Fruit fly (Drosophila melanogaster) whole organism, embryonic: ENCODE data around the gene CG33325.

Experiments
- CG10462 ChIP-seq: fragments of 200-800 bp; sonication (Bioruptor generic); optimal IDR thresholded peaks from 2 replicates; lab custom pipeline; 2016; ENCODE audit warnings: missing biosample characterization, missing genetic modification characterization
- CG10543 ChIP-seq: fragments of 200-800 bp; sonication (Bioruptor generic); optimal IDR thresholded peaks from 3 replicates; lab custom pipeline; 2017; ENCODE audit warnings: missing biosample characterization, mild to moderate bottlenecking, missing genetic modification characterization, moderate library complexity
- CG11247 ChIP-seq: fragments of 200-800 bp; sonication (Bioruptor generic); IDR thresholded peaks from 2 replicates; pipeline ENCODE4 v1.3.6; 2022; ENCODE audit warnings: missing biosample characterization, missing genetic modification characterization
- CG12219 ChIP-seq: fragments of 200-800 bp; sonication (Bioruptor generic); optimal IDR thresholded peaks from 3 replicates; lab custom pipeline; 2018; ENCODE audit warnings: missing biosample characterization, mild to moderate bottlenecking, missing genetic modification characterization
- CG1233 ChIP-seq: fragments of 200-800 bp; sonication (Bioruptor generic); optimal IDR thresholded peaks from 4 replicates; lab custom pipeline; 2018; ENCODE audit warnings: missing biosample characterization, mild to moderate bottlenecking, missing genetic modification characterization
- CG12942 ChIP-seq: fragments of 200-800 bp; sonication (Bioruptor generic); optimal IDR thresholded peaks from 3 replicates; lab custom pipeline; 2016; ENCODE audit warnings: missing biosample characterization, missing genetic modification characterization
- CG13123 ChIP-seq: fragments of 200-800 bp; sonication (Bioruptor generic); optimal IDR thresholded peaks from 2 replicates; lab custom pipeline; 2016; ENCODE audit warnings: missing biosample characterization, missing genetic modification characterization
- CG1602 ChIP-seq: fragments of 200-800 bp; sonication (Bioruptor generic); optimal IDR thresholded peaks from 3 replicates; lab custom pipeline; 2016; ENCODE audit warnings: missing biosample characterization, missing genetic modification characterization
- CG17361 ChIP-seq: fragments of 200-800 bp; sonication (Bioruptor generic); IDR thresholded peaks from 3 replicates; pipeline ENCODE4 v1.3.6; 2022; ENCODE audit warnings: missing biosample characterization, missing genetic modification characterization
- CG1792 ChIP-seq: fragments of 200-800 bp; sonication (Bioruptor generic); optimal IDR thresholded peaks from 2 replicates; lab custom pipeline; 2016; ENCODE audit warnings: missing biosample characterization, missing genetic modification characterization
- CG18011 ChIP-seq: fragments of 200-800 bp; sonication (Bioruptor generic); optimal IDR thresholded peaks from 2 replicates; lab custom pipeline; 2017; ENCODE audit warnings: missing biosample characterization, missing genetic modification characterization, mild to moderate bottlenecking, moderate library complexity, missing genotype
- CG1832 ChIP-seq: fragments of 200-800 bp; sonication (Bioruptor generic); optimal IDR thresholded peaks from 2 replicates; lab custom pipeline; 2017; ENCODE audit warnings: missing biosample characterization, mild to moderate bottlenecking, missing genetic modification characterization, inconsistent platforms
- CG32532 ChIP-seq: fragments of 200-800 bp; sonication (Bioruptor generic); IDR thresholded peaks from 2 replicates; pipeline ENCODE4 v1.3.6; 2022; ENCODE audit warnings: missing biosample characterization, missing genetic modification characterization
- CG32767 ChIP-seq: fragments of 200-800 bp; sonication (Bioruptor generic); IDR thresholded peaks from 2 replicates; pipeline ENCODE4 v1.3.6; 2022; ENCODE audit warnings: missing biosample characterization, missing genetic modification characterization
- CG4328 ChIP-seq: fragments of 200-800 bp; sonication (Bioruptor generic); optimal IDR thresholded peaks from 3 replicates; lab custom pipeline; 2017; ENCODE audit warnings: missing biosample characterization, missing genetic modification reagents, missing genetic modification characterization
- CG4617 ChIP-seq: fragments of 200-800 bp; sonication (Bioruptor generic); optimal IDR thresholded peaks from 3 replicates; lab custom pipeline; 2016; ENCODE audit warnings: missing biosample characterization, missing genetic modification characterization, borderline replicate concordance
- CG5180 ChIP-seq: fragments of 200-800 bp; sonication (Bioruptor generic); optimal IDR thresholded peaks from 3 replicates; lab custom pipeline; 2017; ENCODE audit warnings: missing biosample characterization, missing genetic modification characterization, mild to moderate bottlenecking, moderate library complexity, missing genetic modification reagents
- CG8924 ChIP-seq: fragments of 200-800 bp; optimal IDR thresholded peaks from 3 replicates; lab custom pipeline; 2019; ENCODE audit warnings: missing biosample characterization, mild to moderate bottlenecking, missing genetic modification characterization, moderate library complexity
- Dfd ChIP-seq, 2 experiments: fragments of >200 bp; optimal IDR thresholded peaks; 2 replicates each; lab custom pipeline; 2017; ENCODE audit warnings: missing biosample characterization in 2 of 2, missing genetic modification characterization in 2 of 2
- E2f2 ChIP-seq: fragments of 200-800 bp; sonication (Bioruptor generic); IDR thresholded peaks from 2 replicates; pipeline ENCODE4 v1.3.6; 2022; ENCODE audit warnings: missing biosample characterization, missing genetic modification characterization
- Fer2 ChIP-seq: fragments of 200-800 bp; sonication (Bioruptor generic); optimal IDR thresholded peaks from 2 replicates; lab custom pipeline; 2018; ENCODE audit warnings: missing biosample characterization, mild to moderate bottlenecking, missing genetic modification characterization, moderate library complexity
- H2.0 ChIP-seq: fragments of 200-800 bp; sonication (Bioruptor generic); IDR thresholded peaks from 2 replicates; pipeline ENCODE4 v1.3.6; 2022; ENCODE audit warnings: missing biosample characterization, missing genetic modification characterization
- Jarid2 ChIP-seq: fragments of 200-800 bp; sonication (Bioruptor generic); optimal IDR thresholded peaks from 3 replicates; lab custom pipeline; 2017; ENCODE audit warnings: mild to moderate bottlenecking, missing biosample characterization, missing genetic modification reagents, missing genetic modification characterization
- Myb ChIP-seq: fragments of 200-800 bp; sonication (Bioruptor generic); optimal IDR thresholded peaks from 2 replicates; lab custom pipeline; 2016; ENCODE audit warnings: missing biosample characterization, missing genetic modification characterization
- NK7.1 ChIP-seq: fragments of 200-800 bp; sonication (Bioruptor generic); optimal IDR thresholded peaks from 3 replicates; lab custom pipeline; 2016; ENCODE audit warnings: missing biosample characterization, missing genetic modification characterization
- Neu2 ChIP-seq: fragments of 200-800 bp; sonication (Bioruptor generic); optimal IDR thresholded peaks from 3 replicates; lab custom pipeline; 2016; ENCODE audit warnings: missing biosample characterization, missing genetic modification characterization, borderline replicate concordance
- Oaz ChIP-seq: fragments of 200-800 bp; sonication (Bioruptor generic); IDR thresholded peaks from 2 replicates; pipeline ENCODE4 v1.3.6; 2022; ENCODE audit warnings: missing biosample characterization, missing genetic modification characterization
- Trl ChIP-seq, 3 experiments: fragments of >200 bp in 2 of 3; fragments of 200-800 bp in 1 of 3; sonication (Bioruptor generic) in 1 of 3; optimal IDR thresholded peaks; 2 replicates in 1 of 3; 3 replicates in 2 of 3; lab custom pipeline; 2016 to 2017; ENCODE audit warnings: missing biosample characterization in 1 of 3, missing genetic modification characterization in 1 of 3
- al ChIP-seq: fragments of 200-800 bp; sonication (Bioruptor generic); IDR thresholded peaks from 2 replicates; pipeline ENCODE4 v1.3.6; 2022; ENCODE audit warnings: missing biosample characterization, missing genetic modification characterization
- ap ChIP-seq: fragments of 200-800 bp; sonication (Bioruptor generic); IDR thresholded peaks from 2 replicates; pipeline ENCODE4 v1.3.6; 2022; ENCODE audit warnings: missing biosample characterization, missing genetic modification characterization
- ase ChIP-seq: fragments of 200-800 bp; sonication (Bioruptor generic); IDR thresholded peaks from 3 replicates; pipeline ENCODE4 v1.3.6; 2022; ENCODE audit warnings: missing biosample characterization, missing genetic modification characterization
- bcd ChIP-seq: fragments of 200-800 bp; sonication (Bioruptor generic); optimal IDR thresholded peaks from 2 replicates; lab custom pipeline; 2017; ENCODE audit warnings: missing biosample characterization, mild to moderate bottlenecking, missing genetic modification characterization
- cg ChIP-seq: fragments of 200-800 bp; sonication (Bioruptor generic); optimal IDR thresholded peaks from 3 replicates; lab custom pipeline; 2019; ENCODE audit warnings: missing biosample characterization, mild to moderate bottlenecking, missing genetic modification characterization, moderate library complexity
- en ChIP-seq: fragments of 200-800 bp; sonication (Bioruptor generic); optimal IDR thresholded peaks from 2 replicates; lab custom pipeline; 2016; ENCODE audit warnings: missing biosample characterization, missing genetic modification characterization
- fd96Cb ChIP-seq: fragments of 200-800 bp; sonication (Bioruptor generic); optimal IDR thresholded peaks from 2 replicates; lab custom pipeline; 2018; ENCODE audit warnings: missing biosample characterization, mild to moderate bottlenecking, missing genetic modification characterization, moderate library complexity
- fru ChIP-seq: fragments of >200 bp; optimal IDR thresholded peaks from 2 replicates; lab custom pipeline; 2017
- ham ChIP-seq: fragments of 200-800 bp; sonication (Bioruptor generic); IDR thresholded peaks from 2 replicates; pipeline ENCODE4 v1.3.6; 2022; ENCODE audit warnings: missing biosample characterization, missing genetic modification characterization
- hb ChIP-seq: fragments of 200-800 bp; sonication (Bioruptor generic); IDR thresholded peaks from 3 replicates; pipeline ENCODE4 v1.3.6; 2022; ENCODE audit warnings: missing biosample characterization, missing genetic modification characterization; ENCODE audit not compliant: partially characterized antibody
- hth ChIP-seq: fragments of >200 bp; optimal IDR thresholded peaks from 2 replicates; lab custom pipeline; 2017; ENCODE audit warnings: inconsistent platforms
- klu ChIP-seq: fragments of 200-800 bp; sonication (Bioruptor generic); IDR thresholded peaks from 2 replicates; pipeline ENCODE4 v1.3.6; 2022; ENCODE audit warnings: missing biosample characterization, missing genetic modification characterization
- lbe ChIP-seq: fragments of 200-800 bp; sonication (Bioruptor generic); optimal IDR thresholded peaks from 2 replicates; lab custom pipeline; 2016; ENCODE audit warnings: missing biosample characterization, mild to moderate bottlenecking, missing genetic modification characterization
- nerfin-1 ChIP-seq: fragments of 200-800 bp; sonication (Bioruptor generic); optimal IDR thresholded peaks from 3 replicates; lab custom pipeline; 2019; ENCODE audit warnings: missing biosample characterization, mild to moderate bottlenecking, missing genetic modification characterization, moderate library complexity
- oc ChIP-seq: fragments of 200-800 bp; sonication (Bioruptor generic); optimal IDR thresholded peaks from 2 replicates; lab custom pipeline; 2018; ENCODE audit warnings: missing biosample characterization, mild to moderate bottlenecking, missing genetic modification characterization, moderate library complexity
- peb ChIP-seq: fragments of 200-800 bp; sonication (Bioruptor generic); IDR thresholded peaks from 2 replicates; pipeline ENCODE4 v1.3.6; 2022; ENCODE audit warnings: missing biosample characterization, missing genetic modification characterization
- row ChIP-seq: fragments of 200-800 bp; sonication (Bioruptor generic); IDR thresholded peaks from 3 replicates; pipeline ENCODE4 v1.3.6; 2022; ENCODE audit warnings: missing biosample characterization, missing genetic modification characterization
- run ChIP-seq: fragments of 200-800 bp; sonication (Bioruptor generic); optimal IDR thresholded peaks from 3 replicates; lab custom pipeline; 2018; ENCODE audit warnings: missing biosample characterization, mild to moderate bottlenecking, missing genetic modification characterization
- slp2 ChIP-seq: fragments of 200-800 bp; sonication (Bioruptor generic); optimal IDR thresholded peaks from 2 replicates; lab custom pipeline; 2016; ENCODE audit warnings: missing biosample characterization, missing genetic modification characterization
- sqz ChIP-seq: fragments of 200-800 bp; sonication (Bioruptor generic); optimal IDR thresholded peaks from 3 replicates; lab custom pipeline; 2018; ENCODE audit warnings: missing biosample characterization, mild to moderate bottlenecking, missing genetic modification characterization
- tap ChIP-seq: fragments of 200-800 bp; optimal IDR thresholded peaks from 3 replicates; lab custom pipeline; 2019; ENCODE audit warnings: missing biosample characterization, mild to moderate bottlenecking, missing genetic modification characterization, moderate library complexity
- twi ChIP-seq: fragments of 200-800 bp; optimal IDR thresholded peaks from 2 replicates; lab custom pipeline; 2019; ENCODE audit warnings: missing biosample characterization, mild to moderate bottlenecking, missing genetic modification characterization, moderate library complexity

CG33325 gene

dm6 chr3R:8663668-8664283, 16.1 kb downstream of the CG33325 start, which contains the start of gene CG8032 (continued):
- TF ChIP-seq Fer2: no peak
- no peak for TF ChIP-seq fd96Cb (tag; lab: Kevin White, UChicago)
- peak; percentile 70 for TF ChIP-seq CG10543 (GFP tag; lab: Kevin White, UChicago)
- TF ChIP-seq CG11247 (GFP tag; lab: Robert Waterston, UW): no peak
- TF ChIP-seq lbe (GFP tag; lab: Kevin White, UChicago): peak; percentile 16
- TF ChIP-seq CG10462: peak; percentile 37
- no peak for TF ChIP-seq run (tag; lab: Kevin White, UChicago)
- peak; percentile 61 for TF ChIP-seq CG4617 (GFP tag; lab: Kevin White, UChicago)
- 0 out of 2 replicates have a peak, but pooled peaks have one; percentile 17 for TF ChIP-seq peb (GFP tag; lab: Robert Waterston, UW)
- peak; percentile 54 for TF ChIP-seq E2f2 (GFP tag; lab: Robert Waterston, UW)
- no peak for TF ChIP-seq hth (lab: Kevin White, UChicago)
- TF ChIP-seq CG5180 (GFP tag; lab: Kevin White, UChicago): no peak
- TF ChIP-seq CG18011 (GFP tag; lab: Kevin White, UChicago): no peak
- TF ChIP-seq CG32767 (GFP tag; lab: Robert Waterston, UW): 0 out of 2 replicates have a peak, but pooled peaks have one; percentile 14
- TF ChIP-seq NK7.1 (GFP tag; lab: Kevin White, UChicago): no peak
- 0 out of 2 replicates have a peak, but pooled peaks have one; percentile 19 for TF ChIP-seq al
- peak; percentile 19 for TF ChIP-seq slp2 (GFP tag; lab: Kevin White, UChicago)
- peak; percentile 57 for TF ChIP-seq Myb (GFP tag; lab: Kevin White, UChicago)
- TF ChIP-seq twi (tag; lab: Kevin White, UChicago): peak; percentile 3
- TF ChIP-seq ase (GFP tag; lab: Robert Waterston, UW): peak; percentile 53; the same call in 2 of the 3 replicates
- TF ChIP-seq en (GFP tag; lab: Kevin White, UChicago): no peak
- no peak for TF ChIP-seq sqz
- no peak for TF ChIP-seq bcd (GFP tag; lab: Kevin White, UChicago)
- peak; percentile 17 for TF ChIP-seq nerfin-1 (tag; lab: Kevin White, UChicago)
- no peak for TF ChIP-seq cg
- TF ChIP-seq CG13123 (GFP tag; lab: Kevin White, UChicago): peak; percentile 7
- no peak for TF ChIP-seq CG1233 (GFP tag; lab: Kevin White, UChicago)
- peak; percentile 59 for TF ChIP-seq CG32532 (GFP tag; lab: Robert Waterston, UW)
- TF ChIP-seq CG12942 (GFP tag; lab: Kevin White, UChicago): peak; percentile 32
- TF ChIP-seq Neu2 (GFP tag; lab: Kevin White, UChicago): no peak
- no peak for TF ChIP-seq Oaz (GFP tag; lab: Robert Waterston, UW)
- peak; percentile 48; the same call in 2 of the 3 replicates for TF ChIP-seq CG17361 (GFP tag; lab: Robert Waterston, UW)
- TF ChIP-seq CG8924: peak; percentile 47
- no peak for TF ChIP-seq CG1792
- TF ChIP-seq CG12219 (GFP tag; lab: Kevin White, UChicago): no peak
- no peak for TF ChIP-seq klu (GFP tag; lab: Robert Waterston, UW)
- peak; percentile 16 for TF ChIP-seq tap (tag; lab: Kevin White, UChicago)
- no peak for TF ChIP-seq hb (GFP tag; lab: Robert Waterston, UW)
- TF ChIP-seq ham (GFP tag; lab: Robert Waterston, UW): no peak
- no peak for TF ChIP-seq ap (GFP tag; lab: Robert Waterston, UW)
- peak; percentile 62 for TF ChIP-seq row (GFP tag; lab: Robert Waterston, UW)
- TF ChIP-seq CG1832 (GFP tag; lab: Kevin White, UChicago): no peak
- TF ChIP-seq CG4328: peak; percentile 53
- TF ChIP-seq CG1602: no peak
- no peak for TF ChIP-seq Jarid2
- no peak for TF ChIP-seq Trl (optimal IDR thresholded peaks at IDR 0.05; lab: Kevin White, UChicago)
- TF ChIP-seq Trl (GFP tag; optimal IDR thresholded peaks at IDR 0.05; lab: Kevin White, UChicago): peak; percentile 55
- no peak for TF ChIP-seq Dfd (GFP tag; optimal IDR thresholded peaks at IDR 0.05; lab: Kevin White, UChicago)
- TF ChIP-seq fru (lab: Kevin White, UChicago): no peak
- TF ChIP-seq oc: no peak
- 0 out of 2 replicates have a peak, but pooled peaks have one; percentile 18 for TF ChIP-seq H2.0 (GFP tag; lab: Robert Waterston, UW)
